Worm (Caenorhabditis elegans): ENCODE measurements around the gene C31H2.4.

DNA sequence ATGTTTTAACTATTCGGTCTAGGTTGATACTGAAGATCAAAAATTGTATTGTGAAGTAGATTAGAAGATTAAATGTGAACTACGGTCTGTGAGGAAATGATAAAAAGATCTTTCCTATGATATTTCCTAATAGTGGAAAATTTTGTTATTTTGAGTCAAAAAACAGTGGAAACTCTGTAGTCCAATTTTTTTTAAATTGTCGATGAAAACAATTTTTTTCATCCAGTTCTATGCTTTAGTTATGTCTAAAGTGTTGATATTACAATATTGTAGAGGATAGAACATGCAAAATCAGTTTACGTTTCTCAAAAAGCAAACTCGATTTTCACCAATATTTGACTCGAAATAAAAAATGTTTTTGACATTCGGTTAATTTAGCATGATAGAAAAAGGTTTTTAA, 39.8 kb downstream of the C31H2.4 start:
- no peak for TF ChIP-seq tbx-37 (GFP tag; conservative IDR thresholded peaks at IDR 0.05)
- TF ChIP-seq hmg-4 (GFP tag; optimal IDR thresholded peaks at IDR 0.05), result no peak
- no peak for TF ChIP-seq tra-4 (tag; optimal IDR thresholded peaks at IDR 0.05)
- TF ChIP-seq ceh-13 (GFP tag; optimal IDR thresholded peaks at IDR 0.05), result no peak
- no peak for TF ChIP-seq scrt-1 (GFP tag; IDR thresholded peaks at IDR 0.05)
- no peak for TF ChIP-seq aly-1 (tag; optimal IDR thresholded peaks at IDR 0.05)
- TF ChIP-seq sea-1 (GFP tag; conservative IDR thresholded peaks at IDR 0.05), result no peak
- no peak for TF ChIP-seq ama-1 (optimal IDR thresholded peaks at IDR 0.05)
- no peak for TF ChIP-seq flt-1 (GFP tag; IDR thresholded peaks at IDR 0.05)

Measured in whole organism, early embryonic.